Fruit fly (Drosophila melanogaster): ENCODE data around the gene dpr20.

dpr20 gene

DNA sequence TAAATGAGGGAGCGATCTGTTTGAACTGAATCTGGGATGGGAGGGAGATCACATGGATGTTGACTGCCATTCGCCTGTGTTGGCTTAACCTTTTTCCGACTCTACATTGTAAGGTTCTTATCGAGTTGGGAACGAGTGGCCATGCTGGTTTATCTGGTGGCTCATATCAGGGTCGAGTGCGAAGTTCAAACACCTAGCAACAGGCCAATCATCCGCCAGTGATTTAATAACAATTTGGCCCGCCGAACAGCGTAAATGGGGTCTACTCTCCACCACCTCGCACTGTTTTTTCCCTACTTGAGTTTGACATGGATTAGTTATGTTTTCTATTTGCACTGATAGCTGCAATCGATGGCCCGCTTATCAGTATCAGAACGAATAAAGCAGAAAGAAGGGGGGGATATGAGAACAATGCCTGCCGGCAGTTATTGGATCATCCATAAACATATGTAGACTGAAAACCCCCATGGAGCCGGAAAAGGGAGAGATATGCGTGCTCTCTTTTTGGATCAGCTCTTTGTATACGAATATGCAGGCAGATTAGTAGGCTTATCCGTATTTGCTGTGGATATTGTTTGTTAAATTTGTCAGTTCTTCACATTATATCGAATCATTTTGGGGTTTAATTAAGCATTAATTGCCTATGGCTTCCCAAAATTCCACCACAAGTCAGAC lies 30.5 kb upstream of the dpr20 start:
- TF ChIP-seq Myc (optimal IDR thresholded peaks at IDR 0.05), result no peak
- TF ChIP-seq Sin3A (optimal IDR thresholded peaks at IDR 0.05), result no peak
- TF ChIP-seq h (optimal IDR thresholded peaks at IDR 0.05), result no peak
- TF ChIP-seq ttk (optimal IDR thresholded peaks at IDR 0.05), result no peak
- no peak for TF ChIP-seq psq (optimal IDR thresholded peaks at IDR 0.05)
- no peak for TF ChIP-seq insv (optimal IDR thresholded peaks at IDR 0.05)

DNA sequence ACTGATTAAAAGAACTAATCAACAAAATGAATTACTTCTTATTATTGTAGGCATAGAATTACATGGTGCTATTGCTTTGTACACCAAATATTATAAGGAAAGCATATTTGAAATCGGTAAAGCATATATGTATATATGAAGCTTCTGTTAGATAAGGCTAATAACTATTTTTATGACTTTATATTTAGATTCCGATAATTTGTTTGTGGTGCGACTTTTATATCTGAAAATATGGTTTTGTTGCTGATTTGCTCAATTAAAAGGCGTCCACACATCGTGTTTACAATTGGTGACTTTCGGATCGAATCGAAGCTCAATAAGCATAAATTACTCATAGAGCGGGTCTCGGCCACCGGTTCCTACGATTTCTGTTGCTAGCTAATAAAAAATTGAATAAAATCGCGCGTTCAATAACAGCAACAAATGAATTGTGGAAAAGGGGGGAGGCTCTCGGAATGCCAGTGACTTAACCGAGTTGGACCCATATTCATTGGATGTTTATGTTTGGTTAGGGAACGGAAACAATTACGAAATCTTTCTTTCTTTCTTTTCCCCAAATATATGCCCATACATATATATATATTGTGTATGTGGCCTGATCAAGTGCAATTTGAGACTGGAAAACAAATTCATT lies 28.7 kb upstream of the dpr20 start:
- TF ChIP-seq ttk (optimal IDR thresholded peaks at IDR 0.05) (no peak), insv (optimal IDR thresholded peaks at IDR 0.05) (no peak), Myc (optimal IDR thresholded peaks at IDR 0.05) (no peak), Sin3A (optimal IDR thresholded peaks at IDR 0.05) (no peak)

DNA sequence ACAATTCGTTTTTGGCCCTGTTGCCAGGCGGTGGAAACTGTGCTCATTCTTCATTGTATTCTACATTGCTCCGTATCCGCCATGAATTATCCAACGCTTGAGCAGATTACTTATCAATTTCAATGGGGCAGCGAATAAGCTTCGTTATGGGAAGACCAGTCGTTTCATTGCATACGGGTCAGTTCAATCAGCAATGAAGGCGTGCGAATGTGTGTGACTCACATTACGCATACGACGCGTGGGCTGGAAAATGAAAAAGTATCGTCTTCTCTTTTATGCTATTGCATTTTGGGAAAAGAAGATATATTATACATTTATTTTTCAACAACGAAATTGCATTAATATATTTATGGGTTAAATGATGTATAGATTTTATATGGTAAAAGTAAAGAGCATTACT lies 28.0 kb upstream of the dpr20 start:
- TF ChIP-seq h (optimal IDR thresholded peaks at IDR 0.05) (no peak), psq (optimal IDR thresholded peaks at IDR 0.05) (no peak), Myc (optimal IDR thresholded peaks at IDR 0.05) (no peak), ttk (optimal IDR thresholded peaks at IDR 0.05) (no peak), Sin3A (optimal IDR thresholded peaks at IDR 0.05) (no peak), insv (optimal IDR thresholded peaks at IDR 0.05) (no peak)

DNA sequence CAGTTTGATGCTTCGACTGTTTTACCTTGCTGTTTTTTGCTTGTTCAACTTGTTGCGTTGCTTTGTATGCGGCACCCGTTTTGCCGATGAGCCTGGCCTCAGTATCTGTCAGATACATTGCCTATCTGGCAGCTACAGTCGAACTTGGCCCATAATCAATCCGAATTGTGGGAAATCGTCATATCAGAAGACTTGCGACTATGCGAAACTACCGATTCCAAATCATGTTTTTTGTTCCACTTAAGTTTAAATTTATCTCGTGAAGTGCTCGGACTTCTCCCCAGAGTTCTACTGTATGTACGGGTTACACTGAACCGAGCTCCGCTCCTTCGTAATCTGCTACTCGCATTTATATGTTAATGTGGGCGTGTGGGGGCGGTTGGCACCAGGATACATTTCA lies 27.2 kb upstream of the dpr20 start:
- TF ChIP-seq insv (optimal IDR thresholded peaks at IDR 0.05), result no peak
- no peak for TF ChIP-seq ttk (optimal IDR thresholded peaks at IDR 0.05)
- TF ChIP-seq Sin3A (optimal IDR thresholded peaks at IDR 0.05), result no peak
- TF ChIP-seq psq (optimal IDR thresholded peaks at IDR 0.05), result no peak
- no peak for TF ChIP-seq h (optimal IDR thresholded peaks at IDR 0.05)
- no peak for TF ChIP-seq Myc (optimal IDR thresholded peaks at IDR 0.05)

DNA sequence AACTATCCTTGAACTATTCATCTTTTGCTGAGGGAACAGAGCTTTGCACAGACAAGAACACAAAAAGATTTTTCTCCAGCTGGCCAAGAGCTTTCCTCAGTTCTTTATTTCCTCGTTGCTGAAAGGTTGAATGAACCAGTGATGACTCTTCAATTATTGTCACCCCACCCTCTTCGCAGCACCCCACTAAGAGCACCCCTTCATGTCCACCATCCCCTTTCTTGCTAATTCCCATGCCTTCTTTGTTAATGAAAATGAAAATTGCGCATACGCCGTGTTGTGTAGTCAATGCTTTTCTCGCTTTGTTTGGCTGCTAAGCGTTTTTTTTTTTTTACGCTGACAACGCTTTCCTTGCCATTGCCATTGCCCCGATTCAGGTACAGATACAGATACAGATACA lies 26.7 kb upstream of the dpr20 start:
- TF ChIP-seq Sin3A (optimal IDR thresholded peaks at IDR 0.05), result no peak
- TF ChIP-seq ttk (optimal IDR thresholded peaks at IDR 0.05), result no peak
- TF ChIP-seq Myc (optimal IDR thresholded peaks at IDR 0.05), result no peak
- TF ChIP-seq h (optimal IDR thresholded peaks at IDR 0.05), result no peak
- TF ChIP-seq psq (optimal IDR thresholded peaks at IDR 0.05), result no peak
- TF ChIP-seq insv (optimal IDR thresholded peaks at IDR 0.05), result no peak

DNA sequence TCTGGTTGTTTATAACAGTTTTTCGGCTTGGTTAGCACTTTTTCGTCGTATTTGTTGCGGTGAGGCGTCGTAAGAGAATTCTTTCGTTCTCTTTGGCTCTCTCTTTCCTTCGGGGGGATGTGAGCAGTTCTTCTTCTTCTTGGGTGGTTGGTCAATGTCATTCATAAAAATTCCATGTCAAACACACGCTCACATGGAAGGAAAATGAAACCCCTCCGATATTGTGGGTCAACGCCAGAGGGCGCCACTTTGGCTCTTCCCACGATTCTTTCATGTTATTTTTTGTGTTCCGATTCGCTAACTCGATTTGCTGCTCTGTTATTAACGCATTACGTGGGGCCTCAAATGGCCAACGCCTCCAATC lies 25.8 kb upstream of the dpr20 start:
- TF ChIP-seq h (optimal IDR thresholded peaks at IDR 0.05) (no peak), ttk (optimal IDR thresholded peaks at IDR 0.05) (no peak), insv (optimal IDR thresholded peaks at IDR 0.05) (no peak), Myc (optimal IDR thresholded peaks at IDR 0.05) (no peak), psq (optimal IDR thresholded peaks at IDR 0.05) (no peak), Sin3A (optimal IDR thresholded peaks at IDR 0.05) (no peak)

DNA sequence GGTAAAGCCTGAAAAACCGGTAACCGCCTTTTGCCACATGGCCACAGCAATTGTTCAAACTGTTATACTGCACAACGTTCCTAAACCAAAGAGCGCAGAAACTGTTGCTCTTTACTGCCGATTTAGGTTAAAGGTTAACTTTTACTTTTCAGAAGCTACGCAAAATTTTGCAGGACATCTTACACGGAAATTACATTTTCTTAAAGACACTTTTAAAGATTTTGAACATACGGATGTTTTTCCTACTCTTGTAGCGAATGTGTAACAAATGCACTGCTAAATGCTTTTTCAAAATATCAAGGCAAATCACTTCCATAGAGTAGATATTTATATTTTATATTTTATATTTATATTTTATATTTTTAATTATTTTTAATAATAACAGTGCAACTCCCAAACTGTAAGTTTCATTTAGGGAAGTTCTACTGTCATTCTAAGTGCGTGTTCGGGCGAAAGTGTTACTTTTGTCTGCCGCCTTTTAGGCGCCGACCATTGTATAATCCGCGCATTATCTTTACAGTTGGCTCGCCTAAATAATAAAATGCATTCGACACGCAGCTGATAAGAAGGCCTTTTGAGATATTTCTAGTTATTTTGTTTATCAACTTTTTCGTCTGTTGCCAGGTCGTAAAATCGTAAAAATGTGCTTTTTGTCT lies 25.3 kb upstream of the dpr20 start:
- TF ChIP-seq Myc (optimal IDR thresholded peaks at IDR 0.05) (no peak), insv (optimal IDR thresholded peaks at IDR 0.05) (no peak), h (optimal IDR thresholded peaks at IDR 0.05) (no peak)

DNA sequence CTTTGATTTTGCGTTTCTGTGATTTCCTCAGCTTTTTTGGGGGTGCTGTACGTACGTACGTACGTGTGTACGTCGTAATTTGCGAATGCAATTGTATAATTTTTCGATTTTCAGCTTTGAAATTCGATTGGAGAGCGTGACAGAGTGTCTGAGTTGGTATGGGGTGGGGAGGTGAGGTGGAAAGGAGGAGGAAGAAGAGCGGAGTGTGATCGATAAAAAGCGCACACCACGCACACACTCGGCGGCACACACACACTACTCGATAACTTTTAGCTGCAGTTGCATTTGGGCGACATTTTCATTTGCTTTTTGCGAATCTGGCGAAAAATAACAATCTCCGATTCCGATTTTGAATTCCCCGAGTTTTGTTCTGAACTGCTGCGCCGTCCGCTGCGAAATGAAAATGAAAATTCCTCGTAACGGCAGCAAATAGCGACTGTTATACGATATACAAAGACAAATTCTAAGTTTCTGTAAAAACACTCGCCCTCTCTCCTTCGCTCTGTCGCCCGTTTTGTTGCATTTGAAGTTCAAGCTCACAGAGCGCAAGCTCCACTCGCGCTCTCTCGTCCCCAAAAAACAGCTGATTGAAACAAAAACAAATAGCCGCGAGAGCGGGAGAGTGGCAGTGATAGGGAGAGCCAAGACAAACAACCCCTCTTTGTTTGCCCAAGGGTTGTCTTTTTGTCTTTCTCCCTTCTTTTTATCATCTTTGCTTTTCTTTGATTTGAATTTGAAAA lies 24.6 kb upstream of the dpr20 start, which contains the start of gene CG13907:
CG13907 (minus strand) TSS at position 518 of the 740 bp plus-strand sequence.
- TF ChIP-seq h (optimal IDR thresholded peaks at IDR 0.05), result no peak
- TF ChIP-seq Myc (optimal IDR thresholded peaks at IDR 0.05), result no peak
- no peak for TF ChIP-seq insv (optimal IDR thresholded peaks at IDR 0.05)
- TF ChIP-seq psq (optimal IDR thresholded peaks at IDR 0.05), result no peak
- TF ChIP-seq Sin3A (optimal IDR thresholded peaks at IDR 0.05), result no peak
- no peak for TF ChIP-seq ttk (optimal IDR thresholded peaks at IDR 0.05)

DNA sequence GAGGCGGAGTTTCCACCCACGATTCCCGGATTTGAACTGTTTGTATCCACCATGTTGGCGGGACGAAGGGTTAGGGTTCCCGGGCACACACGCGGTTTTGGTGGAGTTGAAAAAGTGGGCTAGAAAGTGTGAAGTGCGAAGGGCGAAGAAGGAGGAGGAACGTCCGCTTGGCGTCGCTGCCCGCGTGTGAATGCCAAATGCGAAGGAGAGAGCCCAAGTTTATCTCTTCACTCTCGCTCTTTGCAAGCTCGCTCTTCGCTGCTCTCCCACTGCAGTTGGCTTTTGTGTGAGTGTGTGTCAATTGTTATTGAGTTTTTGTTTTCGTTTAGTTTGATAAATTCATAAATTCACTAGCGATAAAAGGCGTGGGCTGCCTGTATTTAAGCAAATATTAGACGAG lies 23.8 kb upstream of the dpr20 start:
- TF ChIP-seq ttk (optimal IDR thresholded peaks at IDR 0.05) (no peak), h (optimal IDR thresholded peaks at IDR 0.05) (no peak), psq (optimal IDR thresholded peaks at IDR 0.05) (no peak), Sin3A (optimal IDR thresholded peaks at IDR 0.05) (no peak), insv (optimal IDR thresholded peaks at IDR 0.05) (no peak), Myc (optimal IDR thresholded peaks at IDR 0.05) (no peak)

DNA sequence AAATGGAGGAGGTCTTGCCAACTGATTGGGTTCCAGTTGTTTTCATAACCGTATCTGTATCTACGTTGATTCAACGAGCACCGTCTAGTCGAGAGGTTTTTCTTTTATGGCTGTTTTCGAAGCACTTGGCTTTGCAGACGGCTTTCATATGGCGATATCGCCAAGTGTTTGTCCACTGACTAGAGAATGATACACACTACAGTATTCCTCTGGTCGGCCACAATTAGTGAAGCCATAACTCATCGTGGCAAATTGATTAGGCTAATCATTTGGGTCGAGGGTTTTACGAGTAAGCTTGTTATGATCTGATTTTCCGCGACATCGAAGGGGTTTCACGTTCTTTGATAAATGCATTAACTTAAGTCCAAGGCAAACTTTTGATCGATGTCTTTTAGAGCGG lies 19.6 kb upstream of the dpr20 start:
- no peak for TF ChIP-seq ttk (optimal IDR thresholded peaks at IDR 0.05)
- TF ChIP-seq Sin3A (optimal IDR thresholded peaks at IDR 0.05), result no peak
- no peak for TF ChIP-seq psq (optimal IDR thresholded peaks at IDR 0.05)
- no peak for TF ChIP-seq insv (optimal IDR thresholded peaks at IDR 0.05)
- no peak for TF ChIP-seq Myc (optimal IDR thresholded peaks at IDR 0.05)
- TF ChIP-seq h (optimal IDR thresholded peaks at IDR 0.05), result no peak

DNA sequence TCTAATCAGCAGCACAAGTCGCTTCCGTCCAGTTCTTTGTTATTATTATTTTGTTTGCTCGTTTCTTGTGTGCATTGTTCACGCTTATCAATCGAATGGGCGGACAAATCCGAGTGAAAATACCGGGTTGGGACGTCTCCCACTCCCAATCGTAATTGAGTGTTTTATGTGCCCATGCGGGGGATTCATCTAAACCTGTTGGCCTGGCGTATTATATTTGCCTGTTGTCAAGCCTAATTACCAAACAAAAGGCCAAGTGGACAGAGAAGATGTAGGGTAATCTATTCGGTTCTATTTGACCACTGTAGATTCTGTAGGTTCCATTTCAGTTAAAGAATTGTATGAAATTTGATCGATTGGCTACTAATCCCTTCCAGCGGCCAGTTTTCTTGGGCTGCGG lies 19.0 kb upstream of the dpr20 start:
- no peak for TF ChIP-seq h (optimal IDR thresholded peaks at IDR 0.05)
- TF ChIP-seq insv (optimal IDR thresholded peaks at IDR 0.05), result no peak
- TF ChIP-seq psq (optimal IDR thresholded peaks at IDR 0.05), result no peak
- no peak for TF ChIP-seq Sin3A (optimal IDR thresholded peaks at IDR 0.05)
- no peak for TF ChIP-seq Myc (optimal IDR thresholded peaks at IDR 0.05)
- no peak for TF ChIP-seq ttk (optimal IDR thresholded peaks at IDR 0.05)

DNA sequence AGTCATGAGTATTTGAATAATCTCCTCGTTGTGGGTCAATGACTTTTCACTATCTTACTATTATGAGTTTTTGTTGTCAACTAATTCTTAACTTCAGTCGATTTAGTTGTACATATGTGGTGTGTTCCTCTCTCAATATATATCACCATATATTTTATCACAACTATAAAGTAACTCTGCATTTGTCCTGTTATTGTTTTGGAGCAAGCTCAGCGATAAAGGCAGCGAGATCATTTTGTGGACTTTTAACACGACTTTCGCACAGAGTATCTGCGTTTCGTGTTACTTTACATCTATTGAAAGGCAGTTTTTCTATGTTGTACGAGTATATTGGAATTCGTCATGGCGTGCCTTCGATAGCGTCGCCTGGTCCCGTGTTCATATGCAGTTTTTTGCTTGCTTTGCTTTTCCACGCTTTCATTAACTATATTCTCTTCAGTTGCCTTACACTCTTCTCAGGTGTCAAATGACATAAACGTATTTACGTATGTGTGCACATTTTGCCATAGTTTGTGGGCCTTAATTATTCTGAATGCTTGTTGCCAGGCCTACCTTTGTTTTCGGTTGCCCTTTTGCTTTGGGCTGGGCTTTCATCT lies 18.5 kb upstream of the dpr20 start:
- TF ChIP-seq Sin3A (optimal IDR thresholded peaks at IDR 0.05) (no peak), Myc (optimal IDR thresholded peaks at IDR 0.05) (no peak), ttk (optimal IDR thresholded peaks at IDR 0.05) (no peak), h (optimal IDR thresholded peaks at IDR 0.05) (no peak), insv (optimal IDR thresholded peaks at IDR 0.05) (no peak), psq (optimal IDR thresholded peaks at IDR 0.05) (no peak)
